Worm (Caenorhabditis elegans): ENCODE results near the gene T11B7.5.

DNA sequence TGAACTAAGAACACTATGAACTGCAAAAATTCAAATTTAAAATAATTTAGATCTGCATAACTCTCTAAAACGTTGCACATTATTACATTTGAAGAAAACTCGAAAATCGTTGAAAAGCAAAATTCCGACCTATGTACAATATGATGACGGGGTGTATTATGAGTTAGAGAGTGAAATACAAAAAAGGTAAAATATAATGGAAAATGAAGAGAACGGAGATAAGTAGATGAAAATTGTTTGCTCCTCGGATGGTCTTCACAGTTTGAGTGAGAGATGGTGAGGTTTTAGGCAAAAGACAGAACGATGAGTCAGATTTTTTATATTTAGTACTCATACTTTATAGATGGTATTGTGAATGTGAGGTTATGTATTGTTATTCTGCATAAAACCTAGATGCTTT lies 48.5 kb downstream of the T11B7.5 start:
- TF ChIP-seq dmd-6 (GFP tag; IDR thresholded peaks at IDR 0.05) = no peak
- TF ChIP-seq fkh-10 (GFP tag; optimal IDR thresholded peaks at IDR 0.05) = no peak
- no peak for TF ChIP-seq tag-97 (GFP tag; IDR thresholded peaks at IDR 0.05)
